Worm (Caenorhabditis elegans) whole organism, L2 larva: ENCODE data around the gene fbxb-37.
A peak's percentile ranks its signal among the peaks of the same experiment; 100 is the strongest.

Experiments
- C34F6.9 ChIP-seq: fragments of 150-350 bp; optimal IDR thresholded peaks from 2 replicates; lab custom pipeline; 2014; ENCODE audit warnings: missing biosample characterization, missing genetic modification characterization
- F13H6.1 ChIP-seq: sonication (generic microtip); optimal IDR thresholded peaks from 2 replicates; lab custom pipeline; 2016; ENCODE audit warnings: missing genetic modification characterization, missing compliant biosample characterization
- Y55F3AM.14 ChIP-seq: fragments of 200-800 bp; sonication (Bioruptor generic); optimal IDR thresholded peaks from 2 replicates; lab custom pipeline; 2018; ENCODE audit warnings: mild to moderate bottlenecking, missing genetic modification characterization, missing compliant biosample characterization
- alr-1 ChIP-seq: fragments of 150-350 bp; optimal IDR thresholded peaks from 2 replicates; lab custom pipeline; 2014; ENCODE audit warnings: missing biosample characterization, missing genetic modification characterization
- aly-2 ChIP-seq: fragments of 150-350 bp; optimal IDR thresholded peaks from 2 replicates; lab custom pipeline; 2014; ENCODE audit warnings: missing biosample characterization, missing genetic modification characterization
- ama-1 ChIP-seq: fragments of 150-350 bp; optimal IDR thresholded peaks from 2 replicates; lab custom pipeline; 2018; ENCODE audit warnings: inconsistent platforms
- blmp-1 ChIP-seq: sonication (generic microtip); optimal IDR thresholded peaks from 2 replicates; lab custom pipeline; 2017; ENCODE audit warnings: missing genetic modification characterization, mild to moderate bottlenecking, missing compliant biosample characterization, antibody characterized with exemption, moderate library complexity; ENCODE audit not compliant: insufficient read depth
- ceh-82 ChIP-seq: fragments of 150-350 bp; optimal IDR thresholded peaks from 2 replicates; lab custom pipeline; 2014; ENCODE audit warnings: missing biosample characterization, missing genetic modification characterization
- crh-2 ChIP-seq: sonication (generic microtip); optimal IDR thresholded peaks from 2 replicates; lab custom pipeline; 2017; ENCODE audit warnings: missing biosample characterization, missing genetic modification characterization
- fos-1 ChIP-seq: fragments of 150-350 bp; optimal IDR thresholded peaks from 2 replicates; lab custom pipeline; 2014; ENCODE audit warnings: missing biosample characterization, missing genetic modification characterization
- gmeb-1 ChIP-seq: fragments of 150-350 bp; optimal IDR thresholded peaks from 2 replicates; lab custom pipeline; 2014; ENCODE audit warnings: missing biosample characterization, missing genetic modification characterization
- lin-11 ChIP-seq: fragments of 150-350 bp; sonication (generic microtip); optimal IDR thresholded peaks from 2 replicates; lab custom pipeline; 2014; ENCODE audit warnings: missing biosample characterization, missing genetic modification characterization, inconsistent platforms, mixed read lengths
- lsy-2 ChIP-seq, 2 experiments: fragments of 150-350 bp in 1 of 2; sonication (generic microtip) in 1 of 2; optimal IDR thresholded peaks; 2 replicates each; lab custom pipeline; 2014 to 2017; ENCODE audit warnings: missing biosample characterization in 2 of 2, missing genetic modification characterization in 2 of 2
- mab-5 ChIP-seq: fragments of 150-350 bp; optimal IDR thresholded peaks from 2 replicates; lab custom pipeline; 2014; ENCODE audit warnings: missing biosample characterization, missing genetic modification characterization
- mbf-1 ChIP-seq: sonication (generic microtip); optimal IDR thresholded peaks from 2 replicates; lab custom pipeline; 2017; ENCODE audit warnings: missing biosample characterization, missing genetic modification characterization
- mdl-1 ChIP-seq, 2 experiments: fragments of 150-350 bp in 1 of 2; sonication (generic microtip) in 1 of 2; optimal IDR thresholded peaks; 2 replicates each; lab custom pipeline; 2017; ENCODE audit warnings: missing biosample characterization in 2 of 2, missing genetic modification characterization in 2 of 2
- nhr-10 ChIP-seq: sonication (generic microtip); optimal IDR thresholded peaks from 2 replicates; lab custom pipeline; 2017; ENCODE audit warnings: missing biosample characterization, missing genetic modification characterization
- nhr-11 ChIP-seq: fragments of 150-350 bp; optimal IDR thresholded peaks from 2 replicates; lab custom pipeline; 2014; ENCODE audit warnings: missing biosample characterization, missing genetic modification characterization
- nhr-12 ChIP-seq: fragments of 150-350 bp; optimal IDR thresholded peaks from 2 replicates; lab custom pipeline; 2014; ENCODE audit warnings: missing biosample characterization, missing genetic modification characterization
- nhr-129 ChIP-seq: fragments of 150-350 bp; optimal IDR thresholded peaks from 2 replicates; lab custom pipeline; 2014; ENCODE audit warnings: missing biosample characterization, missing genetic modification characterization
- nhr-21 ChIP-seq: fragments of 150-350 bp; optimal IDR thresholded peaks from 2 replicates; lab custom pipeline; 2014; ENCODE audit warnings: missing biosample characterization, missing genetic modification characterization
- nhr-237 ChIP-seq: fragments of 150-350 bp; optimal IDR thresholded peaks from 2 replicates; lab custom pipeline; 2014; ENCODE audit warnings: missing biosample characterization, missing genetic modification characterization
- nhr-6 ChIP-seq: fragments of 150-350 bp; optimal IDR thresholded peaks from 2 replicates; lab custom pipeline; 2014; ENCODE audit warnings: missing biosample characterization, missing genetic modification characterization
- nhr-77 ChIP-seq: fragments of 150-350 bp; optimal IDR thresholded peaks from 2 replicates; lab custom pipeline; 2014; ENCODE audit warnings: missing biosample characterization, missing genetic modification characterization
- peb-1 ChIP-seq: fragments of 150-350 bp; optimal IDR thresholded peaks from 2 replicates; lab custom pipeline; 2014; ENCODE audit warnings: missing biosample characterization, missing genetic modification characterization
- sem-4 ChIP-seq: fragments of 150-350 bp; optimal IDR thresholded peaks from 2 replicates; lab custom pipeline; 2014; ENCODE audit warnings: missing biosample characterization, missing genetic modification reagents, missing genetic modification characterization
- sma-3 ChIP-seq: sonication (generic microtip); optimal IDR thresholded peaks from 2 replicates; lab custom pipeline; 2016; ENCODE audit warnings: missing genetic modification reagents, missing genetic modification characterization, missing compliant biosample characterization
- unc-39 ChIP-seq: fragments of 150-350 bp; optimal IDR thresholded peaks from 2 replicates; lab custom pipeline; 2014; ENCODE audit warnings: missing biosample characterization, missing genetic modification characterization
- unc-55 ChIP-seq: fragments of 150-350 bp; sonication (generic microtip); optimal IDR thresholded peaks from 3 replicates; lab custom pipeline; 2014; ENCODE audit warnings: missing biosample characterization, missing genetic modification reagents, missing genetic modification characterization
- unc-62 ChIP-seq: fragments of 150-350 bp; optimal IDR thresholded peaks from 2 replicates; lab custom pipeline; 2014; ENCODE audit warnings: missing biosample characterization, missing genetic modification reagents, missing genetic modification characterization
- ztf-11 ChIP-seq: sonication (generic microtip); optimal IDR thresholded peaks from 2 replicates; lab custom pipeline; 2017; ENCODE audit warnings: missing biosample characterization, missing genetic modification characterization
- ztf-4 ChIP-seq: fragments of 150-350 bp; optimal IDR thresholded peaks from 2 replicates; lab custom pipeline; 2014; ENCODE audit warnings: missing biosample characterization, missing genetic modification characterization

fbxb-37 gene

ce11 chrII:2108295-2108694, 14.6 kb upstream of the fbxb-37 start, which contains the start of gene R52.4:
Gene R52.4 (minus strand): TSS chrII:2108395.
- TF ChIP-seq nhr-12 (tag; lab: Kevin White, UChicago): no peak
- no peak for TF ChIP-seq lsy-2 (tag; optimal IDR thresholded peaks at IDR 0.05; lab: Kevin White, UChicago)
- TF ChIP-seq nhr-77: no peak
- no peak for TF ChIP-seq mbf-1 (tag; lab: Kevin White, UChicago)
- no peak for TF ChIP-seq F13H6.1 (tag; lab: Kevin White, UChicago)
- no peak for TF ChIP-seq Y55F3AM.14 (GFP tag; lab: Kevin White, UChicago)
- no peak for TF ChIP-seq sma-3 (GFP tag; lab: Kevin White, UChicago)

ce11 chrII:2099139-2099976, 5.7 kb upstream of the fbxb-37 start, which contains the start of gene math-42:
Gene math-42 (plus strand): TSS chrII:2099926.
- TF ChIP-seq fos-1 (tag; lab: Kevin White, UChicago): peak; percentile 76
- no peak for TF ChIP-seq ztf-11 (tag; lab: Kevin White, UChicago)
- TF ChIP-seq alr-1: no peak

- no peak for TF ChIP-seq alr-1
- TF ChIP-seq mdl-1 (tag; optimal IDR thresholded peaks at IDR 0.05; lab: Kevin White, UChicago): no peak
- no peak for TF ChIP-seq nhr-10
Observed at ce11 chrII:2094924-2095650, 1.4 kb upstream of the fbxb-37 start, which contains the start of gene T16A1.2. Gene T16A1.2 (plus strand): TSS chrII:2095600.

ce11 chrII:2091972-2092371, 1.7 kb downstream of the fbxb-37 start, which contains the start of gene T16A1.10:
Gene T16A1.10 (minus strand): TSS chrII:2092094.
- no peak for TF ChIP-seq ztf-4 (tag; lab: Kevin White, UChicago)
- no peak for TF ChIP-seq alr-1
- TF ChIP-seq mab-5: no peak
- no peak for TF ChIP-seq unc-39 (tag; lab: Kevin White, UChicago)
- no peak for TF ChIP-seq C34F6.9 (tag; lab: Kevin White, UChicago)
- no peak for TF ChIP-seq ceh-82 (tag; lab: Kevin White, UChicago)
- TF ChIP-seq gmeb-1 (tag; lab: Kevin White, UChicago): no peak
- TF ChIP-seq crh-2 (tag; lab: Kevin White, UChicago): no peak
- no peak for TF ChIP-seq nhr-11 (tag; lab: Kevin White, UChicago)
- no peak for TF ChIP-seq unc-62 (GFP tag; lab: Kevin White, UChicago)
- no peak for TF ChIP-seq ama-1
- TF ChIP-seq aly-2: no peak
- TF ChIP-seq blmp-1 (tag; lab: Kevin White, UChicago): no peak
- TF ChIP-seq nhr-21 (tag; lab: Kevin White, UChicago): no peak
- TF ChIP-seq nhr-10: no peak
- TF ChIP-seq nhr-6 (tag; lab: Kevin White, UChicago): no peak
- TF ChIP-seq unc-55: no peak
- TF ChIP-seq peb-1: no peak

- TF ChIP-seq sem-4 (tag; lab: Kevin White, UChicago): no peak
- no peak for TF ChIP-seq crh-2 (tag; lab: Kevin White, UChicago)
- no peak for TF ChIP-seq nhr-11 (tag; lab: Kevin White, UChicago)
- TF ChIP-seq lin-11: no peak
- peak; percentile 94 for TF ChIP-seq fos-1 (tag; lab: Kevin White, UChicago)
- TF ChIP-seq nhr-10: no peak
- TF ChIP-seq nhr-237 (tag; lab: Kevin White, UChicago): no peak
- TF ChIP-seq nhr-129 (tag; lab: Kevin White, UChicago): no peak
- TF ChIP-seq gmeb-1 (tag; lab: Kevin White, UChicago): peak; percentile 22
Observed at ce11 chrII:2090605-2091004, 3.1 kb downstream of the fbxb-37 start, which contains the start of gene trpl-5. Gene trpl-5 (minus strand): TSS chrII:2090636.
